Worm (Caenorhabditis elegans): ENCODE data around the gene C16C10.4.
A peak's percentile ranks its signal among the peaks of the same experiment; 100 is the strongest.

Gene C16C10.4

DNA sequence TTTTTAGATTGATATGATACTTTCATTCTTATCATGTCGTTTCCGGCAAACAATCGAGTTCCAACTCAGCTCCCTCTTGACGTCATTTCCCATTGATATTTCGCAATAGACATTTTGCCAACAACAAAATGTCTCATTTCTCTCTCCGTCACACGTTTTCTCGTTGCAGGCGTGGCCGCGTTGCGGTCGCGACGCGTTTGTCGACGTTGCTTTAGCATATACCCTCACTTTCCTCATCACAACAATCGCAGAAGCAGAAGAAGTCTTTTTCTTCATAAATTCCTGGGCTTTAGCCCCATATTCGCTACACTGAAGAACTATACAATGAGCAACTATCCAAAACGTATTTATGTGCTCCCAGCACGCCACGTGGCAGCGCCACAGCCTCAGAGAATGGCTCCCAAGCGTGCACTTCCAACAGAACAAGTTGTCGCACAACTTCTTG is 22.5 kb downstream of the C16C10.4 start, which contains the start of gene xbp-1 (continued):
- TF ChIP-seq mbf-1 (tag; optimal IDR thresholded peaks at IDR 0.05) = no peak
- TF ChIP-seq alr-1 (tag; optimal IDR thresholded peaks at IDR 0.05) = peak; percentile 31
- TF ChIP-seq snpc-4 (tag; optimal IDR thresholded peaks at IDR 0.05) = peak; percentile 52
- TF ChIP-seq mab-5 (tag; optimal IDR thresholded peaks at IDR 0.05) = peak; percentile 55
- TF ChIP-seq unc-55 (GFP tag; optimal IDR thresholded peaks at IDR 0.05) = peak; percentile 96
- no peak for TF ChIP-seq nhr-77 (tag; optimal IDR thresholded peaks at IDR 0.05)
- TF ChIP-seq fos-1 (tag; optimal IDR thresholded peaks at IDR 0.05) = peak; percentile 99
- peak; percentile 85 for TF ChIP-seq skn-1 (tag; optimal IDR thresholded peaks at IDR 0.05)
- TF ChIP-seq lsy-2 (tag; optimal IDR thresholded peaks at IDR 0.05) = peak; percentile 70 to 90
- TF ChIP-seq nhr-21 (tag; optimal IDR thresholded peaks at IDR 0.05) = peak; percentile 89

DNA sequence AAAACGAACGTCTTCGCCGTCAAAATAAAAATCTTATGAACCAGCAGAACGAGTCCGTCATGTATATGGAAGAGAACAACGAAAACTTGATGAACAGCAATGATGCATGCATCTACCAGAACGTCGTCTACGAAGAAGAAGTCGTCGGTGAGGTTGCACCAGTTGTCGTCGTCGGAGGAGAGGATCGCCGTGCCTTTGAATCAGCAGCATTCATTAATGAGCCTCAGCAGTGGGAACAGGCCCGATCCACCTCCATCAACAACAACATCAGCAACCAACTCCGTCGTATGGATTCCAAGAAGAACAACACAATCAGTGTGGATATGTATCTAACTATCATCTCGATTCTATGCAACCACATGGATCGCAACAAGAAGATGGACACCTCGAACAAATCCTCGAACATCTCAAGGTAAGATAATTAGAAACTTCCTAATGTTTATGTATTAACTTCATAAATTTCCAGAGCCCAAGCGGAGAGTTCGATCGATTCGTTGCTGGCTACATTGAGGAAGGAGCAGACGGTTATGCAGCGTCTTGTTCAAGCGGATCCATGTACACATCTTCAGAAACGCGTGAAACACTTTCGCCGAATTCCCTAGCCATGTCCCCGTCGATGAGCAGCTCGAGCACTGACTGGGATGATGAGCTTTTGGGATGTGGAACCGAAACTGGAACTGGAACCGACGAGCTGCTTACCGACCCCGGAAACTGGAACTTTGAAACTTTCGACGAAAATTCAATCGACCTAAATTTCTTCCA is 23.4 kb downstream of the C16C10.4 start:
- TF ChIP-seq sma-9 (GFP tag; optimal IDR thresholded peaks at IDR 0.05) = no peak
- TF ChIP-seq sma-9 (tag; optimal IDR thresholded peaks at IDR 0.05) = no peak
- no peak for TF ChIP-seq nhr-11 (tag; optimal IDR thresholded peaks at IDR 0.05)
- TF ChIP-seq dmd-4 (tag; optimal IDR thresholded peaks at IDR 0.05) = no peak
- peak; percentile 19 for TF ChIP-seq lin-13 (GFP tag; optimal IDR thresholded peaks at IDR 0.05)
- no peak for TF ChIP-seq nhr-129 (tag; optimal IDR thresholded peaks at IDR 0.05)

DNA sequence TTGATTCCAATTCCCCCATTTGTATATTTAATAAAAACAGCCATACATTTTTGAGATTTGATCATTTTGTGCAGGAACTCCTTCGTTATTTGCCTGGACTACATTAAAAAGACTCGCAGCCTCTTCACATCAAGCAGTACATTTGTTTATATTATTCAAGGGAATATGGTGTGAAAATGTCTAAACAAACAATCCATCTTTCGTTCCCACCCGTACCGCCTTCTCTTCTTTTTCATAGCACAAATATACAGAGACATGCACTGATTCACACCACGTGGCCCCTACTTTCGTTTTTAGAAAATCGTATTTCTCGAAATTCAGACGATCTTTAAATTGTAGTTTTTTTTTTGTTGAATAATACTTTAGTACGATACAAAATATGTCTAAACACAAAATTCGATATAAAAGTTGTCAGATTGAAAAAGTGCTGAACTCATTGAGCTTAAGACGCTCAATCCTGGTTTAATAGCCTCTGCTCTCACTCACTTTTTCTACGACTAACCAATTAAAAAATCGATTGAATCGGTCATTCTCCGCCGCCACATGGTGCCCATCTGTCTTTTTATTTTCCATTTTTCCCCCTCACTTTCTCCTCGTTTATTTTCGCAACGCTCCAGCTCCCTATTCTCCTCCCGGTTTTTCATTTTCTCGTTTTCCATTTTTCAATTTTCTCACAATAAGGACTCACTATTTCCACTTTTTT is 24.3 kb downstream of the C16C10.4 start:
- TF ChIP-seq alr-1 (tag; optimal IDR thresholded peaks at IDR 0.05) (no peak), ama-1 (optimal IDR thresholded peaks at IDR 0.05) (peak; percentile 91), ztf-11 (tag; optimal IDR thresholded peaks at IDR 0.05) (no peak), F13H6.1 (tag; optimal IDR thresholded peaks at IDR 0.05) (peak; percentile 21), nhr-23 (tag; optimal IDR thresholded peaks at IDR 0.05) (no peak), ztf-4 (tag; optimal IDR thresholded peaks at IDR 0.05) (peak; percentile 88), lin-39 (tag; optimal IDR thresholded peaks at IDR 0.05) (no peak), crh-2 (tag; optimal IDR thresholded peaks at IDR 0.05) (peak; percentile 72), gmeb-1 (tag; optimal IDR thresholded peaks at IDR 0.05) (peak; percentile 50), nhr-129 (tag; optimal IDR thresholded peaks at IDR 0.05) (peak; percentile 56), lsy-2 (tag; optimal IDR thresholded peaks at IDR 0.05) (peak; percentile 44 to 70), skn-1 (tag; optimal IDR thresholded peaks at IDR 0.05) (no peak), nhr-25 (tag; optimal IDR thresholded peaks at IDR 0.05) (peak; percentile 38), sma-9 (GFP tag; optimal IDR thresholded peaks at IDR 0.05) (peak; percentile 40), sma-9 (tag; optimal IDR thresholded peaks at IDR 0.05) (no peak), sma-3 (GFP tag; optimal IDR thresholded peaks at IDR 0.05) (peak; percentile 30), zag-1 (tag; optimal IDR thresholded peaks at IDR 0.05) (peak; percentile 10), peb-1 (tag; optimal IDR thresholded peaks at IDR 0.05) (no peak), Y55F3AM.14 (GFP tag; optimal IDR thresholded peaks at IDR 0.05) (peak; percentile 38), fos-1 (tag; optimal IDR thresholded peaks at IDR 0.05) (peak; percentile 5), nhr-77 (tag; optimal IDR thresholded peaks at IDR 0.05) (no peak), unc-55 (GFP tag; optimal IDR thresholded peaks at IDR 0.05) (peak; percentile 31), nhr-21 (tag; optimal IDR thresholded peaks at IDR 0.05) (peak; percentile 82), nhr-6 (tag; optimal IDR thresholded peaks at IDR 0.05) (peak; percentile 28), lin-13 (GFP tag; optimal IDR thresholded peaks at IDR 0.05) (peak; percentile 68), blmp-1 (tag; optimal IDR thresholded peaks at IDR 0.05; ENCODE audit: insufficient read depth) (no peak), dmd-4 (tag; optimal IDR thresholded peaks at IDR 0.05) (no peak)

DNA sequence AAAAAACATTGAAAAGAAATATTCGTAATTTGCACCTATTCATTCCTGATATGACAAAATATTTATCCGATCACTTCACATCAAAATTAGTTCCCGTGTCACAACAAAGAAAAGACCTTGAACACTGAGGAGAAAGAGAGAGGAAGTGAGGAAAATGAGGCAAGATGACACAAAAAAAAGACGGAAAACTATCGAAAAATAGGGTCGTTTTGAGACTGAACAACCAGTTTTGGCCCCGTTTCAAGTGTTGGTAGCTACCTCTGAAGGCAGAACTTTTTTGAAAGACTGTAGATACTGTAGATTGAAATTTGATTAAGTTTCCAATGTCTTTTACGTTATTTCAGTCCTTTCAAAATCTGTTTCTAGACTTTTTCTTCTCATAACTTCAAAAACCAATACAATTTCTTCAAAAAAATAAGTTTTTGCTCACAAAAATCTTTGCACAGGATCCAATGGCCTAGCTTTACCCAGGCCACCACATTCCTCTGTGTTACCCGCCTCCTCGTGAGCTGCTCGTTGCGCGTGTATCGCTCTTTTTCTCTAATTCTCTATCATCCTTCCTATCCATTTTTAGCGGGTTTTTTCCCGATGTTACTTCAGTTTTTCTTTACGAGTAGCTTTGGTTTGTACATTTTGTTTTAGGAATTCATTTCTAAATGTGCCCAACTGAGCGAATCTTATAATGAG is 25.3 kb downstream of the C16C10.4 start:
- TF ChIP-seq elt-1 (tag; optimal IDR thresholded peaks at IDR 0.05) = no peak
- TF ChIP-seq ztf-11 (tag; optimal IDR thresholded peaks at IDR 0.05) = no peak
- no peak for TF ChIP-seq sma-3 (GFP tag; optimal IDR thresholded peaks at IDR 0.05)
- TF ChIP-seq ceh-16 (tag; optimal IDR thresholded peaks at IDR 0.05) = no peak
- TF ChIP-seq blmp-1 (tag; optimal IDR thresholded peaks at IDR 0.05; ENCODE audit: insufficient read depth) = no peak
- TF ChIP-seq ceh-82 (tag; optimal IDR thresholded peaks at IDR 0.05) = no peak
- no peak for TF ChIP-seq ztf-1 (GFP tag; conservative IDR thresholded peaks at IDR 0.05)
- no peak for TF ChIP-seq dmd-4 (tag; optimal IDR thresholded peaks at IDR 0.05)
- no peak for TF ChIP-seq unc-39 (tag; optimal IDR thresholded peaks at IDR 0.05)
- no peak for TF ChIP-seq ztf-4 (tag; optimal IDR thresholded peaks at IDR 0.05)
- no peak for TF ChIP-seq elt-3 (tag; optimal IDR thresholded peaks at IDR 0.05)
- no peak for TF ChIP-seq R02D3.7 (tag; optimal IDR thresholded peaks at IDR 0.05)
- TF ChIP-seq nhr-12 (tag; optimal IDR thresholded peaks at IDR 0.05) = no peak
- peak; percentile 60 for TF ChIP-seq sma-9 (GFP tag; optimal IDR thresholded peaks at IDR 0.05)
- no peak for TF ChIP-seq sma-9 (tag; optimal IDR thresholded peaks at IDR 0.05)
- TF ChIP-seq nhr-21 (tag; optimal IDR thresholded peaks at IDR 0.05) = peak; percentile 22
- TF ChIP-seq skn-1 (tag; optimal IDR thresholded peaks at IDR 0.05) = no peak
- TF ChIP-seq F13H6.1 (tag; optimal IDR thresholded peaks at IDR 0.05) = peak; percentile 22
- no peak for TF ChIP-seq alr-1 (tag; optimal IDR thresholded peaks at IDR 0.05)
- TF ChIP-seq fos-1 (tag; optimal IDR thresholded peaks at IDR 0.05) = peak; percentile 25
- TF ChIP-seq mdl-1 (tag; optimal IDR thresholded peaks at IDR 0.05) = peak; percentile 89 to 91
- TF ChIP-seq nhr-23 (tag; optimal IDR thresholded peaks at IDR 0.05) = no peak
- TF ChIP-seq gmeb-1 (tag; optimal IDR thresholded peaks at IDR 0.05) = no peak
- TF ChIP-seq peb-1 (tag; optimal IDR thresholded peaks at IDR 0.05) = no peak
- TF ChIP-seq ama-1 (optimal IDR thresholded peaks at IDR 0.05) = peak; percentile 46
- TF ChIP-seq nhr-129 (tag; optimal IDR thresholded peaks at IDR 0.05) = peak; percentile 58
- TF ChIP-seq unc-62 (GFP tag; optimal IDR thresholded peaks at IDR 0.05) = no peak
- TF ChIP-seq zag-1 (tag; optimal IDR thresholded peaks at IDR 0.05) = no peak
